Fruit fly (Drosophila melanogaster): Measurements from ENCODE around the gene CG43376.

Gene CG43376

dm6 chr2L:13780109-13780947 is 6.5 kb downstream of the CG43376 start, which contains the start of the genes CG9008 and p38b (continued):
- TF ChIP-seq Camta (GFP tag; optimal IDR thresholded peaks at IDR 0.05) (no peak), Hmx (GFP tag; optimal IDR thresholded peaks at IDR 0.05) (no peak), psq (GFP tag; optimal IDR thresholded peaks at IDR 0.05) (peak; percentile 49), Nf-YA (GFP tag; IDR thresholded peaks at IDR 0.05) (0 out of 2 replicates have a peak, but pooled peaks have one; percentile 10), CG9727 (GFP tag; optimal IDR thresholded peaks at IDR 0.05) (peak; percentile 89), Ets65A (GFP tag) (peak; percentile 92), CG6791 (GFP tag; IDR thresholded peaks at IDR 0.05; ENCODE audit: partially characterized antibody) (peak; percentile 29; the same call in 1 of the 3 replicates), gcm2 (GFP tag; optimal IDR thresholded peaks at IDR 0.05) (peak; percentile 6), D19A (tag; optimal IDR thresholded peaks at IDR 0.05) (peak; percentile 99), Dad (GFP tag; optimal IDR thresholded peaks at IDR 0.05) (peak; percentile 19), bcd (GFP tag; optimal IDR thresholded peaks at IDR 0.05) (peak; percentile 85), CG18619 (GFP tag; optimal IDR thresholded peaks at IDR 0.05) (peak; percentile 90), CG12236 (GFP tag; optimal IDR thresholded peaks at IDR 0.05) (no peak), CrebB (tag; optimal IDR thresholded peaks at IDR 0.05) (peak; percentile 30), CG10147 (GFP tag; optimal IDR thresholded peaks at IDR 0.05) (peak; percentile 88), CG18476 (GFP tag; optimal IDR thresholded peaks at IDR 0.05) (peak; percentile 72), grau (tag; optimal IDR thresholded peaks at IDR 0.05) (peak; percentile 90), unpg (GFP tag; optimal IDR thresholded peaks at IDR 0.05) (peak; percentile 73), E2f1 (GFP tag; IDR thresholded peaks at IDR 0.05) (peak; percentile 60), CG15011 (GFP tag; optimal IDR thresholded peaks at IDR 0.05) (no peak), CG4360 (GFP tag; IDR thresholded peaks at IDR 0.05) (no peak), CG14014 (GFP tag; IDR thresholded peaks at IDR 0.05) (peak; percentile 30; the same call in 1 of the 2 replicates), ham (GFP tag; IDR thresholded peaks at IDR 0.05) (0 out of 2 replicates have a peak, but pooled peaks have one; percentile 8), Dip3 (GFP tag; optimal IDR thresholded peaks at IDR 0.05) (peak; percentile 7), CG18262 (tag; optimal IDR thresholded peaks at IDR 0.05) (peak; percentile 94), Sry-δ (GFP tag; optimal IDR thresholded peaks at IDR 0.05) (peak; percentile 37), sima (GFP tag; optimal IDR thresholded peaks at IDR 0.05) (no peak), Nf-YC (tag; optimal IDR thresholded peaks at IDR 0.05) (peak; percentile 90), CG9817 (tag; optimal IDR thresholded peaks at IDR 0.05) (peak; percentile 71), grn (GFP tag; optimal IDR thresholded peaks at IDR 0.05) (peak; percentile 13), sim (GFP tag; IDR thresholded peaks at IDR 0.05) (no peak), tll (GFP tag; optimal IDR thresholded peaks at IDR 0.05) (no peak), H15 (GFP tag; IDR thresholded peaks at IDR 0.05) (0 out of 3 replicates have a peak, but pooled peaks have one; percentile 49), Hr78 (GFP tag; optimal IDR thresholded peaks at IDR 0.05) (peak in 1 of 2 experiments; percentile 46), jumu (GFP tag; optimal IDR thresholded peaks at IDR 0.05) (peak; percentile 11), CG8478 (optimal IDR thresholded peaks at IDR 0.05) (no peak), CG16863 (GFP tag; optimal IDR thresholded peaks at IDR 0.05) (peak; percentile 42), CG15514 (GFP tag; optimal IDR thresholded peaks at IDR 0.05) (peak; percentile 57), Oaz (GFP tag; IDR thresholded peaks at IDR 0.05) (0 out of 2 replicates have a peak, but pooled peaks have one; percentile 25), ken (GFP tag; IDR thresholded peaks at IDR 0.05) (0 out of 3 replicates have a peak, but pooled peaks have one; percentile 10), her (GFP tag; optimal IDR thresholded peaks at IDR 0.05) (peak; percentile 99), unc-4 (GFP tag; IDR thresholded peaks at IDR 0.05; ENCODE audit: partially characterized antibody) (peak; percentile 51), gcm (GFP tag; optimal IDR thresholded peaks at IDR 0.05) (peak; percentile 80), CG15696 (tag; optimal IDR thresholded peaks at IDR 0.05) (peak; percentile 46), nau (GFP tag; optimal IDR thresholded peaks at IDR 0.05) (no peak), tio (GFP tag; optimal IDR thresholded peaks at IDR 0.05) (no peak), Kr (GFP tag; optimal IDR thresholded peaks at IDR 0.05) (no peak), CG12391 (tag; optimal IDR thresholded peaks at IDR 0.05) (peak; percentile 90)

Measured in whole organism, embryonic.